Worm (Caenorhabditis elegans) whole organism, L3 larva: Measurements from ENCODE around the gene T04H1.13.

Experiments used
- R02D3.7 ChIP-seq: fragments of 150-350 bp; optimal IDR thresholded peaks from 2 replicates; lab custom pipeline; 2014; ENCODE audit warnings: missing biosample characterization, missing genetic modification characterization
- ZK546.5 ChIP-seq: sonication (generic microtip); optimal IDR thresholded peaks from 2 replicates; lab custom pipeline; 2017; ENCODE audit warnings: missing biosample characterization, missing genetic modification characterization
- aly-2 ChIP-seq: fragments of 150-350 bp; optimal IDR thresholded peaks from 2 replicates; lab custom pipeline; 2014; ENCODE audit warnings: missing biosample characterization, missing genetic modification characterization
- ama-1 ChIP-seq: fragments of 150-350 bp; optimal IDR thresholded peaks from 2 replicates; lab custom pipeline; 2018
- ceh-16 ChIP-seq: sonication (generic microtip); optimal IDR thresholded peaks from 2 replicates; lab custom pipeline; 2017; ENCODE audit warnings: missing biosample characterization, missing genetic modification characterization
- ceh-28 ChIP-seq: fragments of 150-350 bp; optimal IDR thresholded peaks from 2 replicates; lab custom pipeline; 2014; ENCODE audit warnings: missing biosample characterization, missing genetic modification reagents, missing genetic modification characterization
- ceh-9 ChIP-seq: sonication (generic microtip); optimal IDR thresholded peaks from 2 replicates; lab custom pipeline; 2018; ENCODE audit warnings: missing biosample characterization, missing genetic modification characterization
- daf-12 ChIP-seq: fragments of 150-350 bp; optimal IDR thresholded peaks from 2 replicates; lab custom pipeline; 2014; ENCODE audit warnings: missing biosample characterization, missing genetic modification reagents, missing genetic modification characterization
- egl-27 ChIP-seq: sonication (generic microtip); optimal IDR thresholded peaks from 4 replicates; lab custom pipeline; 2017; ENCODE audit warnings: missing biosample characterization, missing genetic modification reagents, missing genetic modification characterization
- egl-5 ChIP-seq: fragments of 150-350 bp; optimal IDR thresholded peaks from 2 replicates; lab custom pipeline; 2017; ENCODE audit warnings: missing biosample characterization, missing genetic modification reagents, missing genetic modification characterization, inconsistent platforms
- elt-2 ChIP-seq: sonication (generic microtip); optimal IDR thresholded peaks from 2 replicates; lab custom pipeline; 2016; ENCODE audit warnings: missing genetic modification reagents, mild to moderate bottlenecking, missing genetic modification characterization, missing compliant biosample characterization
- elt-3 ChIP-seq, 3 experiments: fragments of 150-350 bp in 1 of 3; sonication (generic microtip) in 2 of 3; optimal IDR thresholded peaks; 2 replicates in 2 of 3; 4 replicates in 1 of 3; lab custom pipeline; 2014 to 2017; ENCODE audit warnings: missing biosample characterization in 3 of 3, missing genetic modification characterization in 3 of 3
- fkh-2 ChIP-seq: fragments of 150-350 bp; optimal IDR thresholded peaks from 2 replicates; lab custom pipeline; 2014; ENCODE audit warnings: missing biosample characterization, missing genetic modification reagents, missing genetic modification characterization
- lin-15B ChIP-seq: fragments of 150-350 bp; optimal IDR thresholded peaks from 2 replicates; lab custom pipeline; 2014; ENCODE audit warnings: missing biosample characterization, missing genetic modification characterization
- lin-39 ChIP-seq: fragments of 150-350 bp; optimal IDR thresholded peaks from 2 replicates; lab custom pipeline; 2018; ENCODE audit warnings: missing biosample characterization, missing genetic modification reagents, missing genetic modification characterization
- lsy-12 ChIP-seq: sonication (generic microtip); optimal IDR thresholded peaks from 2 replicates; lab custom pipeline; 2016; ENCODE audit warnings: mild to moderate bottlenecking, missing genetic modification characterization, missing compliant biosample characterization
- nfya-1 ChIP-seq: sonication (generic microtip); optimal IDR thresholded peaks from 2 replicates; lab custom pipeline; 2017; ENCODE audit warnings: missing genetic modification characterization, mild to moderate bottlenecking, missing compliant biosample characterization, antibody characterized with exemption, moderate library complexity; ENCODE audit not compliant: insufficient read depth
- nhr-11 ChIP-seq: fragments of 150-350 bp; optimal IDR thresholded peaks from 2 replicates; lab custom pipeline; 2014; ENCODE audit warnings: missing biosample characterization, missing genetic modification characterization
- nhr-23 ChIP-seq: fragments of 150-350 bp; optimal IDR thresholded peaks from 2 replicates; lab custom pipeline; 2014; ENCODE audit warnings: missing biosample characterization, missing genetic modification reagents, missing genetic modification characterization
- nhr-237 ChIP-seq: fragments of 150-350 bp; optimal IDR thresholded peaks from 2 replicates; lab custom pipeline; 2014; ENCODE audit warnings: missing biosample characterization, missing genetic modification characterization
- nhr-28 ChIP-seq: fragments of 150-350 bp; optimal IDR thresholded peaks from 2 replicates; lab custom pipeline; 2014; ENCODE audit warnings: missing biosample characterization, missing genetic modification characterization
- nhr-43 ChIP-seq: sonication (generic microtip); optimal IDR thresholded peaks from 2 replicates; lab custom pipeline; 2016; ENCODE audit warnings: mild to moderate bottlenecking, missing genetic modification characterization, missing compliant biosample characterization; ENCODE audit not compliant: poor library complexity, severe bottlenecking
- nhr-67 ChIP-seq: fragments of 150-350 bp; optimal IDR thresholded peaks from 2 replicates; lab custom pipeline; 2014; ENCODE audit warnings: missing biosample characterization, missing genetic modification characterization
- nhr-77 ChIP-seq: fragments of 150-350 bp; optimal IDR thresholded peaks from 2 replicates; lab custom pipeline; 2014; ENCODE audit warnings: missing biosample characterization, missing genetic modification characterization
- pha-4 ChIP-seq: fragments of 150-350 bp; optimal IDR thresholded peaks from 2 replicates; lab custom pipeline; 2014; ENCODE audit warnings: missing biosample characterization, missing genetic modification reagents, missing genetic modification characterization
- pqm-1 ChIP-seq: fragments of 150-350 bp; optimal IDR thresholded peaks from 2 replicates; lab custom pipeline; 2017; ENCODE audit warnings: missing biosample characterization, missing genetic modification characterization, inconsistent platforms
- skn-1 ChIP-seq: fragments of 150-350 bp; optimal IDR thresholded peaks from 2 replicates; lab custom pipeline; 2014; ENCODE audit warnings: missing biosample characterization, missing genetic modification characterization
- tbx-2 ChIP-seq: sonication (generic microtip); optimal IDR thresholded peaks from 2 replicates; lab custom pipeline; 2016; ENCODE audit warnings: mild to moderate bottlenecking, missing genetic modification characterization, missing compliant biosample characterization
- unc-39 ChIP-seq: sonication (generic microtip); optimal IDR thresholded peaks from 4 replicates; lab custom pipeline; 2017; ENCODE audit warnings: missing biosample characterization, missing genetic modification characterization
- zag-1 ChIP-seq: fragments of 150-350 bp; optimal IDR thresholded peaks from 2 replicates; lab custom pipeline; 2014; ENCODE audit warnings: missing biosample characterization, missing genetic modification characterization
- ztf-4 ChIP-seq: fragments of 150-350 bp; optimal IDR thresholded peaks from 2 replicates; lab custom pipeline; 2014; ENCODE audit warnings: missing biosample characterization, missing genetic modification characterization

Gene T04H1.13

ce11 chrV:12251041-12251440 is 6.2 kb upstream of the T04H1.13 start, which contains the start of gene T04H1.5:
Gene T04H1.5, plus strand, starts transcription at chrV:12251341.
- TF ChIP-seq aly-2 (no peak), ceh-16 (tag; lab: Kevin White, UChicago) (no peak), unc-39 (tag; lab: Kevin White, UChicago) (no peak), ceh-9 (no peak), ztf-4 (no peak), egl-27 (no peak)

ce11 chrV:12245777-12246452 is 1.1 kb upstream of the T04H1.13 start:
- TF ChIP-seq pqm-1 (no peak), pha-4 (tag; lab: Kevin White, UChicago) (peak; percentile 23), egl-5 (no peak), tbx-2 (tag; lab: Kevin White, UChicago) (no peak), lin-15B (peak; percentile 19), elt-2 (tag; lab: Kevin White, UChicago) (peak; percentile 63)

ce11 chrV:12241126-12241525 is 3.7 kb downstream of the T04H1.13 start, which contains the start of gene ttr-22:
Gene ttr-22, plus strand, starts transcription at chrV:12241426.
- no peak for TF ChIP-seq R02D3.7

- TF ChIP-seq ama-1 (lab: Kevin White, UChicago) (no peak), lin-39 (tag; lab: Kevin White, UChicago) (peak; percentile 9), nhr-43 (tag; lab: Kevin White, UChicago) (no peak), egl-5 (peak; percentile 29), nfya-1 (peak; percentile 45), aly-2 (no peak)
Measured at ce11 chrV:12235502-12235901, 9.3 kb downstream of the T04H1.13 start.

DNA sequence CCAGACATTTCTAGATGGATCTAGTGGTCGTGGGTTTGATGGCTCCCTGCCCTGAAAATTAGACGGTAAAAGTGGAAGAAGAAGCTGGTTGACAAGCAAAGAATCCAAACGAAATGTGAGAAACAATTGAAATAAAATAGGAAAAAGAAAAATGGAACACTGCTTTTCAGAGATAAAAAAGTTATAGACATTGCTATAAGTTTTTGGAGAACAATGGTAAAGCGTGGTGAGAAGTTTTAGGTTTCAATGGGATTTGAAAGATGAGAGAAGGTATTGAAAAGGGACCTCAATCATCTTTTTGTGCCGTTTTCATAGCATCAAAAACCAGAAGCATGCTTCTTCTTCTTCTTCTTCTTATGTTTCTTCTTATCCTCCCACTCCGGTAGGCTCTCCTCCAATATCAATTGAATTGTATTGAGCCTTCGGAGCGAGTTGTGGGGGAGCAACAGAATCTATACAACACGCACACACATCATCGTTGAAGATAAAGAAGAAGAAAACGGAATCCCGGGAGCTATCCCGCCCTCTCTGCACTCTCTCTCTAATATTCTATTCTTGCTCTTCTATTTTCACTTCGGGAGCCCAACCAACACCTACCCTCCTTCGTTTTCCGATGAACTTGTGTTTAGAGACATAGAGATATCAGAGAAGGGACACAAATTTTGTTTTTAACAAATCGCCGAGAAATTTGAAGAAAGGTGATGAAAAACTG is 10.4 kb downstream of the T04H1.13 start, which contains the start of gene myo-3:
Gene myo-3, minus strand, starts transcription at position 51 of the 712 bp plus-strand sequence.
- TF ChIP-seq nhr-23: no peak
- TF ChIP-seq nhr-11 (tag; lab: Kevin White, UChicago): no peak
- TF ChIP-seq ceh-28 (tag; lab: Kevin White, UChicago): no peak
- no peak for TF ChIP-seq tbx-2 (tag; lab: Kevin White, UChicago)
- TF ChIP-seq lin-39 (tag; lab: Kevin White, UChicago): no peak
- TF ChIP-seq nhr-237 (tag; lab: Kevin White, UChicago): no peak
- TF ChIP-seq lin-15B: no peak
- no peak for TF ChIP-seq pha-4 (tag; lab: Kevin White, UChicago)
- no peak for TF ChIP-seq nhr-67 (tag; lab: Kevin White, UChicago)
- TF ChIP-seq skn-1 (tag; lab: Kevin White, UChicago): no peak
- TF ChIP-seq zag-1 (tag; lab: Kevin White, UChicago): no peak
- TF ChIP-seq nhr-77 (tag; lab: Kevin White, UChicago): no peak
- no peak for TF ChIP-seq nfya-1
- TF ChIP-seq ZK546.5 (tag; lab: Kevin White, UChicago): no peak
- no peak for TF ChIP-seq daf-12 (tag; lab: Kevin White, UChicago)
- no peak for TF ChIP-seq nhr-28 (tag; lab: Kevin White, UChicago)

ce11 chrV:12233425-12233824 is 11.4 kb downstream of the T04H1.13 start:
- TF ChIP-seq lin-39 (tag; lab: Kevin White, UChicago) (peak; percentile 4), lsy-12 (no peak)

DNA sequence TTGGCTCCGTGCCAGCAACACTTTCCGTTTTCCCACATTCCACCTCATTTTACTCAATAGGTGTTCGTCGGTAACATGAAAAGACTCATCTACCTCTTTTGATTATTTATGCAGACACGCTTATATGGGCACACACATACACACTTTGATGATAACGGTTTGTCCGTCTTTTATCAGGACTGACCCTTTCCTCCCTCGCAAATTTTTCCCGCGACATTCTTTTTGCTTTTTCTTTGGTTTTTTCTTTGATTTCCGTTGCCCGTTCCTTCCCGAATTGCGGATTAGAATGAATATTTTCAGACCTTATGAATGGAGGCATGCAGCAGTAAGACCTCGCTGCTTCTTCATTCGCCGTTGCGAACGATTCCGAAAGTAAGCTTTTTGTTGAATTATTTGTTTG is 31.8 kb downstream of the T04H1.13 start, which contains the start of gene vab-8:
Gene vab-8, plus strand, starts transcription at position 301 of the 400 bp plus-strand sequence.
- TF ChIP-seq fkh-2 (no peak), nhr-43 (tag; lab: Kevin White, UChicago) (no peak), elt-3 (tag; optimal IDR thresholded peaks at IDR 0.05; lab: Kevin White, UChicago) (no peak), elt-2 (tag; lab: Kevin White, UChicago) (peak; percentile 19), tbx-2 (tag; lab: Kevin White, UChicago) (no peak)
